Worm (Caenorhabditis elegans): ENCODE results near the gene smc-6.

DNA sequence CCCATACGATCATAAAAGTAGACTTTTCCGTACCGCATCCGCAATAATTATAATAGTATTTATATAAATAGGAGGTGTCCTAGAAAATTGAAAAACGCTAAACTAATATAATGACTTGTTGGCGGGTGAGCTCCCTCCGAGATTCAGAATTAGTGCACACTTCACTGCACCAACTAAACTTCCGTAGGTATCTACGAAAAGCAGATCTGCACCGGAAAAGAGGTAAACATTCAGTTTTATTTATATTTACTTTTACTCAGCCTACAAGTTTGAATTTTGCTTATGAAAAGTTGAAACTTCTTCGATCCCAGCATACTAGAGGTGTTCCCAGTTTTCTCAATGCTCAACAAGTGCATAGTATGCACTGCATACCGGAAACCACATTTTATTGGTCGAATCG, 13.5 kb downstream of the smc-6 start, which contains the start of gene F07A11.1:
- TF ChIP-seq W03F9.2 (tag; optimal IDR thresholded peaks at IDR 0.05), result no peak
- TF ChIP-seq him-1 (tag; optimal IDR thresholded peaks at IDR 0.05), result no peak
- no peak for TF ChIP-seq dao-5 (tag; optimal IDR thresholded peaks at IDR 0.05)
